Worm (Caenorhabditis elegans) whole organism, L1 larva: ENCODE data around the gene C05D9.4.

Experiments
- F16B12.6 ChIP-seq: fragments of 150-350 bp; optimal IDR thresholded peaks from 2 replicates; lab custom pipeline; 2014; ENCODE audit warnings: missing biosample characterization, missing genetic modification characterization
- aha-1 ChIP-seq: fragments of 150-350 bp; optimal IDR thresholded peaks from 2 replicates; lab custom pipeline; 2014; ENCODE audit warnings: missing biosample characterization, missing genetic modification characterization
- ama-1 ChIP-seq: fragments of 150-350 bp; optimal IDR thresholded peaks from 2 replicates; lab custom pipeline; 2014
- blmp-1 ChIP-seq: fragments of 150-350 bp; optimal IDR thresholded peaks from 2 replicates; lab custom pipeline; 2014; ENCODE audit warnings: missing biosample characterization, missing genetic modification characterization
- ceh-63 ChIP-seq: fragments of 200-800 bp; sonication (Bioruptor generic); optimal IDR thresholded peaks from 2 replicates; lab custom pipeline; 2018; ENCODE audit warnings: mild to moderate bottlenecking, missing genetic modification characterization, missing compliant biosample characterization
- ceh-8 ChIP-seq: fragments of 200-800 bp; sonication (Bioruptor generic); optimal IDR thresholded peaks from 2 replicates; lab custom pipeline; 2018; ENCODE audit warnings: mild to moderate bottlenecking, missing genetic modification characterization, moderate library complexity, missing compliant biosample characterization
- ceh-90 ChIP-seq: sonication (generic microtip); optimal IDR thresholded peaks from 2 replicates; lab custom pipeline; 2016; ENCODE audit warnings: missing genetic modification characterization, missing compliant biosample characterization
- dpl-1 ChIP-seq, 3 experiments: fragments of 150-350 bp in 2 of 3; sonication (generic microtip) in 1 of 3; optimal IDR thresholded peaks; 2 replicates each; lab custom pipeline; 2014 to 2017; ENCODE audit warnings: missing biosample characterization in 3 of 3, missing genetic modification characterization in 3 of 3, missing genetic modification reagents in 3 of 3
- dsc-1 ChIP-seq: sonication (generic microtip); optimal IDR thresholded peaks from 2 replicates; lab custom pipeline; 2016; ENCODE audit warnings: mild to moderate bottlenecking, missing genetic modification characterization, missing compliant biosample characterization
- elt-2 ChIP-seq: sonication (generic microtip); optimal IDR thresholded peaks from 2 replicates; lab custom pipeline; 2016; ENCODE audit warnings: missing genetic modification characterization, mild to moderate bottlenecking, inconsistent platforms, missing compliant biosample characterization, missing genetic modification reagents
- fkh-10 ChIP-seq: sonication (generic microtip); optimal IDR thresholded peaks from 2 replicates; lab custom pipeline; 2017; ENCODE audit warnings: missing biosample characterization, missing genetic modification reagents, missing genetic modification characterization
- fos-1 ChIP-seq: fragments of 150-350 bp; optimal IDR thresholded peaks from 2 replicates; lab custom pipeline; 2014; ENCODE audit warnings: missing biosample characterization, missing genetic modification characterization
- grh-1 ChIP-seq: fragments of 200-800 bp; sonication (Bioruptor generic); IDR thresholded peaks from 2 replicates; pipeline ENCODE4 v1.3.6; 2022; ENCODE audit warnings: missing genetic modification reagents, missing genetic modification characterization, missing compliant biosample characterization
- hlh-4 ChIP-seq: sonication (generic microtip); optimal IDR thresholded peaks from 2 replicates; lab custom pipeline; 2016; ENCODE audit warnings: mild to moderate bottlenecking, missing genetic modification characterization, missing compliant biosample characterization
- lin-14 ChIP-seq: fragments of 200-800 bp; sonication (Bioruptor generic); optimal IDR thresholded peaks from 2 replicates; lab custom pipeline; 2018; ENCODE audit warnings: mild to moderate bottlenecking, missing genetic modification characterization, moderate library complexity, missing compliant biosample characterization
- lin-15B ChIP-seq: fragments of 150-350 bp; sonication (generic microtip); optimal IDR thresholded peaks from 3 replicates; lab custom pipeline; 2014; ENCODE audit warnings: missing biosample characterization, missing genetic modification characterization
- lir-3 ChIP-seq: sonication (generic microtip); optimal IDR thresholded peaks from 2 replicates; lab custom pipeline; 2016; ENCODE audit warnings: mild to moderate bottlenecking, missing genetic modification characterization, moderate library complexity, missing compliant biosample characterization; ENCODE audit not compliant: poor library complexity
- nhr-77 ChIP-seq: fragments of 150-350 bp; optimal IDR thresholded peaks from 2 replicates; lab custom pipeline; 2014; ENCODE audit warnings: missing biosample characterization, missing genetic modification characterization
- nhr-85 ChIP-seq: sonication (generic microtip); peaks from one replicate; lab custom pipeline; 2016; ENCODE audit warnings: missing genetic modification characterization, inconsistent platforms, missing compliant biosample characterization
- pax-3 ChIP-seq: fragments of 200-800 bp; sonication (Bioruptor generic); optimal IDR thresholded peaks from 2 replicates; lab custom pipeline; 2018; ENCODE audit warnings: mild to moderate bottlenecking, missing genetic modification characterization, moderate library complexity, missing compliant biosample characterization
- pqm-1 ChIP-seq: sonication (generic microtip); optimal IDR thresholded peaks from 3 replicates; lab custom pipeline; 2017; ENCODE audit warnings: missing biosample characterization, missing genetic modification characterization
- skn-1 ChIP-seq: fragments of 150-350 bp; optimal IDR thresholded peaks from 2 replicates; lab custom pipeline; 2014; ENCODE audit warnings: missing biosample characterization, missing genetic modification characterization
- snpc-4 ChIP-seq: fragments of 150-350 bp; optimal IDR thresholded peaks from 2 replicates; lab custom pipeline; 2014; ENCODE audit warnings: missing biosample characterization, missing genetic modification characterization
- snu-23 ChIP-seq: sonication (generic microtip); optimal IDR thresholded peaks from 2 replicates; lab custom pipeline; 2016; ENCODE audit warnings: missing genetic modification characterization, missing compliant biosample characterization
- zip-4 ChIP-seq: fragments of 200-800 bp; sonication (Bioruptor generic); optimal IDR thresholded peaks from 2 replicates; lab custom pipeline; 2018; ENCODE audit warnings: mild to moderate bottlenecking, missing genetic modification characterization, moderate library complexity, missing compliant biosample characterization

C05D9.4 gene

ce11 chrX:1128503-1129036 lies 20.7 kb downstream of the C05D9.4 start, which contains the start of gene snx-1 (continued):
- TF ChIP-seq fos-1 (tag; lab: Kevin White, UChicago) (peak; percentile 13), lir-3 (tag; lab: Kevin White, UChicago) (no peak), nhr-85 (peak; percentile 75)

DNA sequence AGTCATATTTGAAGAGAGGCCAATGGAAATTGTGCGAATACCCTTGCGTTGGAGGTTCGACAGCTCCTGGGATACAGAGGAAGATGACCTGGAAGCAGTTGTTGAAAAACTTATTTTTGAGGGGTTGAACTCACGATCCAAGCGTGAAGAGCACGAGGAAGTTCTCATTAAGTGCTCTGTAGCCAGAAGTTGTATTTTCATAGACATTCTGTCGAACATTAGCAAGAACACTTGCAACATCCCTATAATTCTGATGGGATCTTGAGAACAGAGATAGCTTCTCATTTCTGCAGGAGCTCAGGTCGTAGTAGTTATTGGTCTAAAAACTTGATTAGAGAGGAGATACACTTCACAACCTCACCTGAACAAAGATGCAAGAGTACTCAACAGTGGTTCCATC lies 33.8 kb downstream of the C05D9.4 start:
- TF ChIP-seq lin-14 (GFP tag; lab: Kevin White, UChicago) (no peak), ceh-90 (tag; lab: Kevin White, UChicago) (no peak), ceh-63 (no peak)

DNA sequence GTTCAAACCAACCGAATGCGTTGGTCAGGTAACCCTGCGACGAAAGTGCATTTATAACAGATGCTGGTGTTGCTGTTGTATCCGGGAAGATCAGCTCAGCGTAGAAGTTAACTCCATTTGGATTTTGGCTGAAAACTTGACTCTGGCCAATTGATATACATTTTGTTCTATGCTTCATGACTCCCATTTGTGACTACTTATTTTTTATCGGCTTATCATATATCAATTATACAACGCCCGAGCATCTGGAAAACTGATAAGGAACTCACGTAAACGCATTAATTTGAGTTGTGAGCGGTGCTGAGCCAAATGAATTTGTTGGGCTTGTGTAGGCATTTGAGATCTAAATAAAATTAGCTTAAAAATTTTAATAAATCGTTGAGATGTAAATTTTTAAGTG lies 39.5 kb downstream of the C05D9.4 start:
- TF ChIP-seq ama-1 (lab: Kevin White, UChicago) (no peak), elt-2 (peak; percentile 15), skn-1 (tag; lab: Kevin White, UChicago) (no peak), pqm-1 (no peak), nhr-77 (tag; lab: Kevin White, UChicago) (no peak)

ce11 chrX:1148438-1148837 lies 40.6 kb downstream of the C05D9.4 start, which contains the start of the genes R193.2 and R193.6:
TSS of gene R193.2 (minus strand) at chrX:1148585.
TSS of gene R193.6 (plus strand) at chrX:1148787.
- peak; percentile 96 for TF ChIP-seq elt-2
- no peak for TF ChIP-seq dsc-1 (tag; lab: Kevin White, UChicago)
- TF ChIP-seq, all 84 proteins: peak for 1

- TF ChIP-seq fkh-10 (GFP tag; lab: Kevin White, UChicago) (no peak), pax-3 (tag; lab: Kevin White, UChicago) (no peak), zip-4 (GFP tag; lab: Kevin White, UChicago) (no peak), F16B12.6 (tag; lab: Kevin White, UChicago) (no peak), blmp-1 (tag; lab: Kevin White, UChicago) (no peak), lin-15B (tag; lab: Kevin White, UChicago) (no peak), pqm-1 (no peak), dpl-1 (GFP tag; optimal IDR thresholded peaks at IDR 0.05; lab: Kevin White, UChicago) (no peak), aha-1 (tag; lab: Kevin White, UChicago) (no peak), ceh-8 (no peak), grh-1 (GFP tag; lab: Robert Waterston, UW) (no peak), snpc-4 (tag; lab: Kevin White, UChicago) (no peak), snu-23 (GFP tag; lab: Kevin White, UChicago) (no peak), ceh-63 (no peak), hlh-4 (tag; lab: Kevin White, UChicago) (no peak)
- TF ChIP-seq, all 84 proteins: peak for 0
These were observed 46.8 kb downstream of the C05D9.4 start, which contains the start of gene R193.1 for ce11 chrX:1154648-1155047. TSS of gene R193.1 (plus strand) at chrX:1154948.
